Worm (Caenorhabditis elegans) whole organism, L4 larva: ENCODE data around the gene C27D8.1.

Source experiments
- F26F4.8 ChIP-seq: fragments of 200-800 bp; sonication (Bioruptor generic); conservative IDR thresholded peaks from 2 replicates; pipeline ENCODE4 v1.3.6; 2022; ENCODE audit warnings: missing genetic modification characterization, missing compliant biosample characterization
- F44E2.7 ChIP-seq: fragments of 200-800 bp; sonication (Bioruptor generic); IDR thresholded peaks from 2 replicates; pipeline ENCODE4 v2.1.2; 2022; ENCODE audit warnings: missing genetic modification characterization, missing compliant biosample characterization
- R02D3.7 ChIP-seq: fragments of 150-350 bp; sonication (generic microtip); optimal IDR thresholded peaks from 3 replicates; lab custom pipeline; 2014; ENCODE audit warnings: missing biosample characterization, missing genetic modification characterization
- Y48G9A.11 ChIP-seq: fragments of 200-800 bp; sonication (Bioruptor generic); IDR thresholded peaks from 2 replicates; pipeline ENCODE4 v1.3.6; 2022; ENCODE audit warnings: missing genetic modification reagents, missing genetic modification characterization, missing compliant biosample characterization
- aha-1 ChIP-seq: fragments of 150-350 bp; peaks from one replicate; lab custom pipeline; 2014; ENCODE audit warnings: missing biosample characterization, missing genetic modification characterization
- ces-1 ChIP-seq: fragments of 150-350 bp; sonication (generic microtip); optimal IDR thresholded peaks from 4 replicates; lab custom pipeline; 2014; ENCODE audit warnings: missing biosample characterization, missing genetic modification reagents, missing genetic modification characterization
- dmd-6 ChIP-seq: fragments of 200-800 bp; sonication (Bioruptor generic); IDR thresholded peaks from 2 replicates; pipeline ENCODE4 v1.3.6; 2022; ENCODE audit warnings: missing genetic modification reagents, missing genetic modification characterization, missing compliant biosample characterization
- dmd-8 ChIP-seq: fragments of 200-800 bp; sonication (Bioruptor generic); IDR thresholded peaks from 2 replicates; pipeline ENCODE4 v1.3.6; 2022; ENCODE audit warnings: missing genetic modification characterization, missing compliant biosample characterization
- egl-43 ChIP-seq: fragments of 200-800 bp; sonication (Bioruptor generic); IDR thresholded peaks from 2 replicates; pipeline ENCODE4 v1.3.6; 2022; ENCODE audit warnings: missing genetic modification reagents, missing genetic modification characterization, missing compliant biosample characterization
- hif-1 ChIP-seq, 2 experiments: sonication (generic microtip); optimal IDR thresholded peaks; 2 replicates each; lab custom pipeline; 2016 to 2017; ENCODE audit warnings: missing compliant biosample characterization in 2 of 2, missing genetic modification characterization in 2 of 2, missing genetic modification reagents in 2 of 2, missing genotype in 2 of 2, mild to moderate bottlenecking in 1 of 2
- hlh-11 ChIP-seq: fragments of 200-800 bp; sonication (Bioruptor generic); optimal IDR thresholded peaks from 2 replicates; lab custom pipeline; 2018; ENCODE audit warnings: mild to moderate bottlenecking, missing genetic modification characterization, missing compliant biosample characterization
- jun-1 ChIP-seq: fragments of 150-350 bp; optimal IDR thresholded peaks from 2 replicates; lab custom pipeline; 2014; ENCODE audit warnings: missing biosample characterization, missing genetic modification reagents, missing genetic modification characterization
- lim-7 ChIP-seq: fragments of 200-800 bp; sonication (Bioruptor generic); IDR thresholded peaks from 2 replicates; pipeline ENCODE4 v1.3.6; 2022; ENCODE audit warnings: missing genetic modification characterization, missing compliant biosample characterization
- lin-1 ChIP-seq: fragments of 200-800 bp; sonication (Bioruptor generic); IDR thresholded peaks from 2 replicates; pipeline ENCODE4 v1.3.6; 2022; ENCODE audit warnings: missing genetic modification reagents, missing genetic modification characterization, missing compliant biosample characterization
- lin-15B ChIP-seq: fragments of 150-350 bp; sonication (generic microtip); optimal IDR thresholded peaks from 3 replicates; lab custom pipeline; 2014; ENCODE audit warnings: missing biosample characterization, missing genetic modification characterization
- lin-39 ChIP-seq: fragments of 150-350 bp; optimal IDR thresholded peaks from 2 replicates; lab custom pipeline; 2014; ENCODE audit warnings: missing biosample characterization, missing genetic modification reagents, missing genetic modification characterization
- madf-5 ChIP-seq, 2 experiments: fragments of 200-800 bp; sonication (Bioruptor generic); IDR thresholded peaks; 2 replicates each; pipeline ENCODE4 v1.3.6; 2022; ENCODE audit warnings: missing compliant biosample characterization in 2 of 2, missing genetic modification characterization in 2 of 2
- madf-9 ChIP-seq: fragments of 200-800 bp; sonication (Bioruptor generic); conservative IDR thresholded peaks from 2 replicates; pipeline ENCODE4 v1.3.6; 2022; ENCODE audit warnings: missing genetic modification reagents, missing genetic modification characterization, missing compliant biosample characterization
- mes-2 ChIP-seq: sonication (generic microtip); optimal IDR thresholded peaks from 2 replicates; lab custom pipeline; 2016; ENCODE audit warnings: missing genotype, mild to moderate bottlenecking, missing genetic modification characterization, missing compliant biosample characterization; ENCODE audit not compliant: poor library complexity, severe bottlenecking
- nhr-11 ChIP-seq: fragments of 150-350 bp; optimal IDR thresholded peaks from 2 replicates; lab custom pipeline; 2014; ENCODE audit warnings: missing biosample characterization, missing genetic modification characterization
- nhr-25 ChIP-seq: sonication (generic microtip); optimal IDR thresholded peaks from 2 replicates; lab custom pipeline; 2017; ENCODE audit warnings: missing genetic modification characterization, mild to moderate bottlenecking, missing compliant biosample characterization, antibody characterized with exemption, moderate library complexity, borderline replicate concordance; ENCODE audit not compliant: insufficient read depth
- pqm-1 ChIP-seq: sonication (generic microtip); optimal IDR thresholded peaks from 2 replicates; lab custom pipeline; 2017; ENCODE audit warnings: missing biosample characterization, missing genetic modification characterization
- saeg-2 ChIP-seq: fragments of 200-800 bp; sonication (Bioruptor generic); IDR thresholded peaks from 2 replicates; pipeline ENCODE4 v1.3.6; 2022; ENCODE audit warnings: missing genetic modification reagents, missing genetic modification characterization, missing compliant biosample characterization
- skn-1 ChIP-seq: fragments of 150-350 bp; optimal IDR thresholded peaks from 2 replicates; lab custom pipeline; 2014; ENCODE audit warnings: missing biosample characterization, missing genetic modification characterization
- snpc-1.2 ChIP-seq: fragments of 200-800 bp; sonication (Bioruptor generic); IDR thresholded peaks from 2 replicates; pipeline ENCODE4 v1.3.6; 2022; ENCODE audit warnings: missing genetic modification reagents, missing genetic modification characterization, missing compliant biosample characterization
- spr-1 ChIP-seq: sonication (generic microtip); optimal IDR thresholded peaks from 2 replicates; lab custom pipeline; 2016; ENCODE audit warnings: mild to moderate bottlenecking, missing genetic modification characterization, missing compliant biosample characterization
- tra-1 ChIP-seq: fragments of 200-800 bp; sonication (Bioruptor generic); IDR thresholded peaks from 2 replicates; pipeline ENCODE4 v1.3.6; 2022; ENCODE audit warnings: missing genetic modification reagents, missing genetic modification characterization, missing compliant biosample characterization
- unc-62 ChIP-seq, 3 experiments: fragments of 150-350 bp in 1 of 3; sonication (generic microtip); optimal IDR thresholded peaks in 2 of 3; peaks in 1 of 3; 1 replicate in 1 of 3; 2 replicates in 2 of 3; lab custom pipeline; 2014 to 2017; ENCODE audit warnings: missing biosample characterization in 3 of 3, missing genetic modification characterization in 3 of 3, missing genetic modification reagents in 3 of 3, missing genotype in 1 of 3
- zfp-2 ChIP-seq: sonication (generic microtip); optimal IDR thresholded peaks from 2 replicates; lab custom pipeline; 2016; ENCODE audit warnings: mild to moderate bottlenecking, missing genetic modification characterization, missing compliant biosample characterization
- ztf-11 ChIP-seq: fragments of 150-350 bp; optimal IDR thresholded peaks from 2 replicates; lab custom pipeline; 2014; ENCODE audit warnings: missing biosample characterization, missing genetic modification characterization
- ztf-7 ChIP-seq: fragments of 150-350 bp; optimal IDR thresholded peaks from 2 replicates; lab custom pipeline; 2014; ENCODE audit warnings: missing biosample characterization, missing genetic modification characterization

Gene C27D8.1

ce11 chrIV:12725228-12725627, 7.6 kb downstream of the C27D8.1 start:
- no peak for TF ChIP-seq pqm-1 (tag; lab: Kevin White, UChicago)
- TF ChIP-seq nhr-11 (tag; lab: Kevin White, UChicago), result no peak
- TF ChIP-seq spr-1 (tag; lab: Kevin White, UChicago), result no peak
- no peak for TF ChIP-seq hif-1 (tag; optimal IDR thresholded peaks at IDR 0.05; lab: Kevin White, UChicago)
- TF ChIP-seq tra-1 (GFP tag; lab: Robert Waterston, UW), result no peak
- TF ChIP-seq ces-1, result no peak
- TF ChIP-seq nhr-25 (tag; lab: Kevin White, UChicago), result no peak
- no peak for TF ChIP-seq snpc-1.2 (GFP tag; lab: Robert Waterston, UW)
- TF ChIP-seq lin-15B (tag; lab: Kevin White, UChicago), result no peak
- TF ChIP-seq lin-1 (GFP tag; lab: Robert Waterston, UW), result no peak
- TF ChIP-seq lin-39 (tag; lab: Kevin White, UChicago), result no peak
- TF ChIP-seq madf-9 (GFP tag; lab: Robert Waterston, UW), result no peak
- no peak for TF ChIP-seq R02D3.7 (tag; lab: Kevin White, UChicago)
- TF ChIP-seq jun-1 (tag; lab: Kevin White, UChicago), result no peak

- TF ChIP-seq zfp-2 (tag; lab: Kevin White, UChicago), result no peak
- no peak for TF ChIP-seq skn-1 (tag; lab: Kevin White, UChicago)
- TF ChIP-seq ztf-7 (tag; lab: Kevin White, UChicago), result no peak
Measured at ce11 chrIV:12725925-12726324, 8.3 kb downstream of the C27D8.1 start.

- TF ChIP-seq aha-1 (tag; lab: Kevin White, UChicago) (peak; percentile 37), pqm-1 (tag; lab: Kevin White, UChicago) (peak; percentile 52), dmd-6 (GFP tag; lab: Robert Waterston, UW) (peak; percentile 39; the same call in 1 of the 2 replicates), mes-2 (no peak), hlh-11 (tag; lab: Kevin White, UChicago) (peak; percentile 16)
Measured at ce11 chrIV:12728162-12728561, 10.5 kb downstream of the C27D8.1 start.

- TF ChIP-seq egl-43, result 0 out of 2 replicates have a peak, but pooled peaks have one; percentile 21
- 0 out of 2 replicates have a peak, but pooled peaks have one; percentile 30 for TF ChIP-seq Y48G9A.11
- TF ChIP-seq lim-7 (GFP tag; lab: Robert Waterston, UW), result peak; percentile 47; the same call in 1 of the 2 replicates
- 0 out of 4 replicates have a peak, but pooled peaks of 1 of the 2 experiments have one; percentile 14 for TF ChIP-seq madf-5 (GFP tag; IDR thresholded peaks at IDR 0.05; lab: Robert Waterston, UW)
- 0 out of 2 replicates have a peak, but pooled peaks have one; percentile 28 for TF ChIP-seq F26F4.8 (GFP tag; lab: Robert Waterston, UW)
Measured at ce11 chrIV:12730624-12731023, 13.0 kb downstream of the C27D8.1 start.

- peak; percentile 13; the same call in 1 of the 2 replicates for TF ChIP-seq F44E2.7 (GFP tag; lab: Robert Waterston, UW)
- TF ChIP-seq tra-1 (GFP tag; lab: Robert Waterston, UW), result peak; percentile 21; the same call in 1 of the 2 replicates
- TF ChIP-seq dmd-8 (GFP tag; lab: Robert Waterston, UW), result 0 out of 2 replicates have a peak, but pooled peaks have one; percentile 57
- TF ChIP-seq madf-5 (GFP tag; IDR thresholded peaks at IDR 0.05; lab: Robert Waterston, UW), result peak in 1 of 2 experiments; percentile 55; a peak in 1 of 4 replicates
- TF ChIP-seq, all 104 proteins: peak for 4; not testable (repeated sequence) for 100
Measured at ce11 chrIV:12731503-12731902, 13.9 kb downstream of the C27D8.1 start.

ce11 chrIV:12741438-12741837, 23.8 kb downstream of the C27D8.1 start, which contains the start of gene T23F6.5:
T23F6.5 (minus strand) TSS chrIV:12741538.
- TF ChIP-seq saeg-2 (GFP tag; lab: Robert Waterston, UW) (no peak), ztf-11 (tag; lab: Kevin White, UChicago) (no peak), unc-62 (GFP tag; optimal IDR thresholded peaks at IDR 0.05 in 1 of 2; lab: Kevin White, UChicago) (peak in 1 of 2 experiments; percentile 24), unc-62 (tag; optimal IDR thresholded peaks at IDR 0.05; lab: Kevin White, UChicago) (no peak), lin-1 (GFP tag; lab: Robert Waterston, UW) (no peak), R02D3.7 (tag; lab: Kevin White, UChicago) (no peak), aha-1 (tag; lab: Kevin White, UChicago) (no peak)
